Fruit fly (Drosophila melanogaster) whole organism, embryonic: ENCODE results near the gene ksr.

Experiments
- Adf1 ChIP-seq: fragments of 200-800 bp; sonication (Bioruptor generic); IDR thresholded peaks from 2 replicates; pipeline ENCODE4 v1.3.6; 2022; ENCODE audit warnings: missing biosample characterization, missing genetic modification characterization
- Awh ChIP-seq: fragments of 200-800 bp; sonication (Bioruptor generic); IDR thresholded peaks from 2 replicates; pipeline ENCODE4, ENCODE4 v1.3.6; 2022; ENCODE audit warnings: missing biosample characterization, missing genetic modification characterization
- BtbVII ChIP-seq: fragments of 200-800 bp; sonication (Bioruptor generic); optimal IDR thresholded peaks from 3 replicates; lab custom pipeline; 2017; ENCODE audit warnings: missing biosample characterization, mild to moderate bottlenecking, missing genetic modification characterization
- CG11247 ChIP-seq: fragments of 200-800 bp; sonication (Bioruptor generic); IDR thresholded peaks from 2 replicates; pipeline ENCODE4 v1.3.6; 2022; ENCODE audit warnings: missing biosample characterization, missing genetic modification characterization
- CG11695 ChIP-seq: fragments of 200-800 bp; sonication (Bioruptor generic); IDR thresholded peaks from 3 replicates; pipeline ENCODE4 v1.3.6; 2022; ENCODE audit warnings: missing biosample characterization, missing genetic modification characterization
- CG12104 ChIP-seq: fragments of 200-800 bp; sonication (Bioruptor generic); optimal IDR thresholded peaks from 3 replicates; lab custom pipeline; 2016; ENCODE audit warnings: missing biosample characterization, missing genetic modification characterization
- CG12659 ChIP-seq: fragments of 200-800 bp; sonication (Bioruptor generic); optimal IDR thresholded peaks from 3 replicates; lab custom pipeline; 2017; ENCODE audit warnings: mild to moderate bottlenecking, missing biosample characterization, missing genetic modification reagents, missing genetic modification characterization
- CG13894 ChIP-seq: fragments of 200-800 bp; sonication (Bioruptor generic); optimal IDR thresholded peaks from 3 replicates; lab custom pipeline; 2018; ENCODE audit warnings: missing biosample characterization, mild to moderate bottlenecking, missing genetic modification characterization, moderate library complexity
- CG2875 ChIP-seq: fragments of 200-800 bp; sonication (Bioruptor generic); optimal IDR thresholded peaks from 2 replicates; lab custom pipeline; 2017; ENCODE audit warnings: missing biosample characterization, mild to moderate bottlenecking, missing genetic modification characterization, missing genetic modification reagents
- CG2889 ChIP-seq: fragments of 200-800 bp; sonication (Bioruptor generic); IDR thresholded peaks from 3 replicates; pipeline ENCODE4 v1.3.6; 2022; ENCODE audit warnings: missing biosample characterization, missing genetic modification characterization
- CG31388 ChIP-seq: fragments of 200-800 bp; sonication (Bioruptor generic); optimal IDR thresholded peaks from 2 replicates; lab custom pipeline; 2016; ENCODE audit warnings: missing biosample characterization, missing genetic modification characterization
- CG32532 ChIP-seq: fragments of 200-800 bp; sonication (Bioruptor generic); IDR thresholded peaks from 2 replicates; pipeline ENCODE4 v1.3.6; 2022; ENCODE audit warnings: missing biosample characterization, missing genetic modification characterization
- CG32772 ChIP-seq: fragments of 200-800 bp; sonication (Bioruptor generic); IDR thresholded peaks from 2 replicates; pipeline ENCODE4 v1.3.6; 2022; ENCODE audit warnings: missing biosample characterization, missing genetic modification characterization
- CG34422 ChIP-seq: fragments of 200-800 bp; sonication (Bioruptor generic); IDR thresholded peaks from 3 replicates; pipeline ENCODE4 v1.3.6; 2022; ENCODE audit warnings: missing biosample characterization, missing genetic modification characterization
- CG42726 ChIP-seq: fragments of 200-800 bp; sonication (Bioruptor generic); IDR thresholded peaks from 2 replicates; pipeline ENCODE4 v1.3.6; 2022; ENCODE audit warnings: missing biosample characterization, missing genetic modification characterization; ENCODE audit not compliant: partially characterized antibody
- CG6175 ChIP-seq: fragments of 200-800 bp; sonication (Bioruptor generic); IDR thresholded peaks from 3 replicates; pipeline ENCODE4 v1.3.6; 2022; ENCODE audit warnings: missing biosample characterization, missing genetic modification characterization
- CG6254 ChIP-seq: fragments of 200-800 bp; sonication (Bioruptor generic); optimal IDR thresholded peaks from 3 replicates; lab custom pipeline; 2017; ENCODE audit warnings: mild to moderate bottlenecking, missing biosample characterization, missing genetic modification reagents, missing genetic modification characterization
- CG6765 ChIP-seq: fragments of 200-800 bp; sonication (Bioruptor generic); optimal IDR thresholded peaks from 3 replicates; lab custom pipeline; 2017; ENCODE audit warnings: missing biosample characterization, mild to moderate bottlenecking, missing genetic modification characterization
- CG7357 ChIP-seq: fragments of 200-800 bp; sonication (Bioruptor generic); IDR thresholded peaks from 3 replicates; pipeline ENCODE4 v1.3.6; 2022; ENCODE audit warnings: missing biosample characterization, missing genetic modification characterization
- CG8290 ChIP-seq, 3 experiments: fragments of 200-800 bp; sonication (Bioruptor generic); optimal IDR thresholded peaks; 2 replicates each; lab custom pipeline; 2016 to 2019; ENCODE audit warnings: missing biosample characterization in 3 of 3, missing genetic modification characterization in 3 of 3, mild to moderate bottlenecking in 2 of 3, moderate library complexity in 1 of 3
- CG8924 ChIP-seq: fragments of 200-800 bp; optimal IDR thresholded peaks from 3 replicates; lab custom pipeline; 2019; ENCODE audit warnings: missing biosample characterization, mild to moderate bottlenecking, missing genetic modification characterization, moderate library complexity
- CG9437 ChIP-seq: fragments of 200-800 bp; sonication (Bioruptor generic); optimal IDR thresholded peaks from 2 replicates; lab custom pipeline; 2018; ENCODE audit warnings: missing biosample characterization, mild to moderate bottlenecking, missing genetic modification characterization
- CoRest ChIP-seq: fragments of 200-800 bp; sonication (Bioruptor generic); optimal IDR thresholded peaks from 3 replicates; lab custom pipeline; 2018; ENCODE audit warnings: missing biosample characterization, mild to moderate bottlenecking, missing genetic modification characterization, moderate library complexity
- Dp ChIP-seq: fragments of 200-800 bp; sonication (Bioruptor generic); optimal IDR thresholded peaks from 2 replicates; lab custom pipeline; 2018; ENCODE audit warnings: missing biosample characterization, mild to moderate bottlenecking, missing genetic modification characterization, moderate library complexity
- GATAe ChIP-seq: fragments of 200-800 bp; sonication (Bioruptor generic); conservative IDR thresholded peaks from 2 replicates; pipeline ENCODE4 v1.3.6; 2022; ENCODE audit warnings: missing biosample characterization, missing genetic modification characterization
- HLHmδ ChIP-seq: fragments of 200-800 bp; sonication (Bioruptor generic); optimal IDR thresholded peaks from 2 replicates; lab custom pipeline; 2018; ENCODE audit warnings: missing biosample characterization, mild to moderate bottlenecking, missing genetic modification characterization, moderate library complexity
- Hmx ChIP-seq: fragments of 200-800 bp; sonication (Bioruptor generic); optimal IDR thresholded peaks from 2 replicates; lab custom pipeline; 2016; ENCODE audit warnings: missing biosample characterization, missing genetic modification characterization
- Meics ChIP-seq: fragments of 200-800 bp; sonication (Bioruptor generic); optimal IDR thresholded peaks from 2 replicates; lab custom pipeline; 2017; ENCODE audit warnings: missing biosample characterization, mild to moderate bottlenecking, missing genetic modification characterization
- NFAT ChIP-seq: fragments of 200-800 bp; sonication (Bioruptor generic); IDR thresholded peaks from 2 replicates; pipeline ENCODE4 v1.3.6; 2022; ENCODE audit warnings: missing biosample characterization, missing genetic modification characterization
- Neu2 ChIP-seq: fragments of 200-800 bp; sonication (Bioruptor generic); optimal IDR thresholded peaks from 3 replicates; lab custom pipeline; 2016; ENCODE audit warnings: missing biosample characterization, missing genetic modification characterization, borderline replicate concordance
- Oaz ChIP-seq: fragments of 200-800 bp; sonication (Bioruptor generic); IDR thresholded peaks from 2 replicates; pipeline ENCODE4 v1.3.6; 2022; ENCODE audit warnings: missing biosample characterization, missing genetic modification characterization
- Side ChIP-seq: fragments of 200-800 bp; sonication (Bioruptor generic); optimal IDR thresholded peaks from 2 replicates; lab custom pipeline; 2016; ENCODE audit warnings: missing biosample characterization, missing genetic modification characterization
- Six4 ChIP-seq: fragments of 200-800 bp; sonication (Bioruptor generic); optimal IDR thresholded peaks from 2 replicates; lab custom pipeline; 2016; ENCODE audit warnings: missing biosample characterization, missing genetic modification characterization
- Sox102F ChIP-seq: fragments of 200-800 bp; sonication (Bioruptor generic); optimal IDR thresholded peaks from 2 replicates; lab custom pipeline; 2018; ENCODE audit warnings: missing biosample characterization, mild to moderate bottlenecking, missing genetic modification characterization, moderate library complexity
- Sry-δ ChIP-seq: fragments of 200-800 bp; sonication (Bioruptor generic); optimal IDR thresholded peaks from 2 replicates; lab custom pipeline; 2016; ENCODE audit warnings: missing biosample characterization, missing genetic modification characterization
- Ssrp ChIP-seq: fragments of 200-800 bp; sonication (Bioruptor generic); optimal IDR thresholded peaks from 2 replicates; lab custom pipeline; 2018; ENCODE audit warnings: missing biosample characterization, mild to moderate bottlenecking, missing genetic modification characterization, moderate library complexity
- ap ChIP-seq: fragments of 200-800 bp; sonication (Bioruptor generic); IDR thresholded peaks from 2 replicates; pipeline ENCODE4 v1.3.6; 2022; ENCODE audit warnings: missing biosample characterization, missing genetic modification characterization
- dan ChIP-seq: fragments of 200-800 bp; sonication (Bioruptor generic); IDR thresholded peaks from 2 replicates; pipeline ENCODE4 v1.3.6; 2022; ENCODE audit warnings: missing biosample characterization, missing genetic modification characterization
- dimm ChIP-seq: fragments of 200-800 bp; sonication (Bioruptor generic); IDR thresholded peaks from 2 replicates; pipeline ENCODE4 v1.3.6; 2022; ENCODE audit warnings: missing biosample characterization, missing genetic modification characterization
- dm ChIP-seq: fragments of 200-800 bp; sonication (Bioruptor generic); optimal IDR thresholded peaks from 3 replicates; lab custom pipeline; 2016; ENCODE audit warnings: missing biosample characterization, missing genetic modification characterization
- gsb ChIP-seq: fragments of 200-800 bp; sonication (Bioruptor generic); IDR thresholded peaks from 2 replicates; pipeline ENCODE4 v1.3.6; 2022; ENCODE audit warnings: missing biosample characterization, missing genetic modification characterization
- ham ChIP-seq: fragments of 200-800 bp; sonication (Bioruptor generic); IDR thresholded peaks from 2 replicates; pipeline ENCODE4 v1.3.6; 2022; ENCODE audit warnings: missing biosample characterization, missing genetic modification characterization
- lilli ChIP-seq: fragments of 200-800 bp; sonication (Bioruptor generic); optimal IDR thresholded peaks from 3 replicates; lab custom pipeline; 2016; ENCODE audit warnings: missing biosample characterization, missing genetic modification characterization
- maf-S ChIP-seq: fragments of 200-800 bp; sonication (Bioruptor generic); optimal IDR thresholded peaks from 2 replicates; lab custom pipeline; 2016; ENCODE audit warnings: missing biosample characterization, missing genetic modification characterization
- nerfin-1 ChIP-seq: fragments of 200-800 bp; sonication (Bioruptor generic); optimal IDR thresholded peaks from 3 replicates; lab custom pipeline; 2019; ENCODE audit warnings: missing biosample characterization, mild to moderate bottlenecking, missing genetic modification characterization, moderate library complexity
- onecut ChIP-seq: fragments of 200-800 bp; sonication (Bioruptor generic); IDR thresholded peaks from 2 replicates; pipeline ENCODE4 v1.3.6; 2022; ENCODE audit warnings: missing biosample characterization, missing genetic modification characterization
- org-1 ChIP-seq: fragments of 200-800 bp; sonication (Bioruptor generic); optimal IDR thresholded peaks from 2 replicates; lab custom pipeline; 2017; ENCODE audit warnings: missing biosample characterization, missing genetic modification characterization
- sens-2 ChIP-seq: fragments of 200-800 bp; sonication (Bioruptor generic); IDR thresholded peaks from 2 replicates; pipeline ENCODE4 v1.3.6; 2022; ENCODE audit warnings: missing biosample characterization, missing genetic modification characterization
- tll ChIP-seq, 2 experiments: fragments of 200-800 bp in 1 of 2; fragments of >200 bp in 1 of 2; sonication (Bioruptor generic) in 1 of 2; optimal IDR thresholded peaks; 2 replicates each; lab custom pipeline; 2017 to 2019; ENCODE audit warnings: missing biosample characterization in 2 of 2, missing genetic modification characterization in 2 of 2, mild to moderate bottlenecking in 1 of 2, moderate library complexity in 1 of 2
- tx ChIP-seq: fragments of 200-800 bp; sonication (Bioruptor generic); optimal IDR thresholded peaks from 2 replicates; lab custom pipeline; 2016; ENCODE audit warnings: missing biosample characterization, missing genetic modification characterization

Gene ksr

dm6 chr3R:5466875-5467274, 16.8 kb downstream of the ksr start, which contains the start of gene RpL35A (continued):
- TF ChIP-seq Neu2 (GFP tag; lab: Kevin White, UChicago) (peak; percentile 19), gsb (peak; percentile 27; the same call in 1 of the 2 replicates), CG31388 (GFP tag; lab: Kevin White, UChicago) (peak; percentile 38), nerfin-1 (tag; lab: Kevin White, UChicago) (peak; percentile 64), CG9437 (GFP tag; lab: Kevin White, UChicago) (peak; percentile 44), HLHmδ (GFP tag; lab: Kevin White, UChicago) (peak; percentile 89), CoRest (tag; lab: Kevin White, UChicago) (peak; percentile 25), CG32772 (no peak; the same call in 1 of the 2 replicates), CG2875 (GFP tag; lab: Kevin White, UChicago) (peak; percentile 77), lilli (peak; percentile 63), onecut (GFP tag; lab: Robert Waterston, UW) (peak; percentile 70), CG11247 (peak; percentile 57), ap (GFP tag; lab: Robert Waterston, UW) (peak; percentile 32; the same call in 1 of the 2 replicates), Adf1 (GFP tag; lab: Robert Waterston, UW) (no peak), CG8924 (tag; lab: Kevin White, UChicago) (peak; percentile 67), dm (GFP tag; lab: Kevin White, UChicago) (peak; percentile 89), CG2889 (GFP tag; lab: Robert Waterston, UW) (no peak), CG6175 (GFP tag; lab: Robert Waterston, UW) (0 out of 3 replicates have a peak, but pooled peaks have one; percentile 27), CG6765 (peak; percentile 94), CG7357 (GFP tag; lab: Robert Waterston, UW) (no peak), CG12659 (GFP tag; lab: Kevin White, UChicago) (peak; percentile 76), CG6254 (GFP tag; lab: Kevin White, UChicago) (peak; percentile 59), sens-2 (GFP tag; lab: Robert Waterston, UW) (peak; percentile 74; the same call in 1 of the 2 replicates), Side (GFP tag; lab: Kevin White, UChicago) (peak; percentile 74), Ssrp (tag; lab: Kevin White, UChicago) (no peak), GATAe (GFP tag; lab: Robert Waterston, UW) (no peak), Oaz (GFP tag; lab: Robert Waterston, UW) (no peak), ham (GFP tag; lab: Robert Waterston, UW) (no peak), dimm (GFP tag; lab: Robert Waterston, UW) (no peak), CG34422 (peak; percentile 61; the same call in 1 of the 3 replicates), Sry-δ (peak; percentile 43), CG8290 (GFP tag; optimal IDR thresholded peaks at IDR 0.05; lab: Kevin White, UChicago) (peak; percentile 30), CG8290 (tag; optimal IDR thresholded peaks at IDR 0.05; lab: Kevin White, UChicago) (peak; percentile 54 to 69), Meics (GFP tag; lab: Kevin White, UChicago) (peak; percentile 87), org-1 (peak; percentile 54), CG11695 (GFP tag; lab: Robert Waterston, UW) (0 out of 3 replicates have a peak, but pooled peaks have one; percentile 35), maf-S (GFP tag; lab: Kevin White, UChicago) (peak; percentile 45), CG13894 (tag; lab: Kevin White, UChicago) (peak; percentile 56), CG32532 (GFP tag; lab: Robert Waterston, UW) (peak; percentile 73), tll (GFP tag; optimal IDR thresholded peaks at IDR 0.05; lab: Kevin White, UChicago) (no peak), Awh (GFP tag; lab: Robert Waterston, UW) (peak; percentile 55; the same call in 1 of the 2 replicates), Hmx (GFP tag; lab: Kevin White, UChicago) (no peak), CG42726 (GFP tag; lab: Robert Waterston, UW) (no peak), CG12104 (GFP tag; lab: Kevin White, UChicago) (peak; percentile 77), Sox102F (GFP tag; lab: Kevin White, UChicago) (no peak), dan (no peak), Six4 (no peak), NFAT (GFP tag; lab: Robert Waterston, UW) (peak; percentile 58; the same call in 1 of the 2 replicates), Dp (GFP tag; lab: Kevin White, UChicago) (peak; percentile 43), BtbVII (GFP tag; lab: Kevin White, UChicago) (peak; percentile 87), tx (GFP tag; lab: Kevin White, UChicago) (no peak)
